Fruit fly (Drosophila melanogaster) whole organism: Measurements from ENCODE around the gene sphinx1.

Experiments
- CG8478 ChIP-seq: fragments of >200 bp; optimal IDR thresholded peaks from 2 replicates; lab custom pipeline; 2018; ENCODE audit warnings: inconsistent platforms
- EcR ChIP-seq, 2 experiments: fragments of >200 bp; optimal IDR thresholded peaks; 2 replicates each; lab custom pipeline; 2017; ENCODE audit warnings: missing biosample characterization in 2 of 2, missing genetic modification characterization in 2 of 2, missing genetic modification reagents in 2 of 2
- pan ChIP-seq: fragments of >200 bp; optimal IDR thresholded peaks from 2 replicates; lab custom pipeline; 2017
- psq ChIP-seq: fragments of >200 bp; optimal IDR thresholded peaks from 2 replicates; lab custom pipeline; 2017

DNA sequence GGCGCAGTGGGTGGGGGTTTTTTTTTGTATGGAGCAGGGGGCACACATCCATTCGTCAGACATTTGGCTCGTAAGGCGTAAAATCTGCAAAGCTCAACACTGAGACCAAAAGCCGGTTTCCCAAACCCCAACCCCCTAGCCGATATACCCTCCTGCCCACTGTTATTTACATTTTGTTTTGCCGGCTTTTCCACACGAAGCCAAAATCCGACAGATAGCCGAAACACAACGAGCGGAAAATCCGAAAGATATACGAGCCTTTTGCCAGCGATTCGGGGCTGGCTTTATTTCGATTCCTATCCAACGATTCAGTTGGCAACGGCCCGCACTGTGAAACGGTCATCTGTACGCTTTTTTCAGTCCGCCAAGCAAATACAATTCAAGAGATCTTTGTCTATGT lies 15.7 kb downstream of the sphinx1 start, which contains the start of gene CG42458:
- TF ChIP-seq psq (lab: Kevin White, UChicago) (no peak), CG8478 (no peak), EcR (GFP tag; optimal IDR thresholded peaks at IDR 0.05; lab: Kevin White, UChicago) (no peak), pan (lab: Kevin White, UChicago) (no peak)
